Worm (Caenorhabditis elegans): ENCODE data around the gene Y7A5A.24.

ce11 chrX:15794977-15795376 is 13.1 kb upstream of the Y7A5A.24 start, which contains the start of gene Y7A5A.10:
- TF ChIP-seq dao-5 (tag; optimal IDR thresholded peaks at IDR 0.05): no peak
- no peak for TF ChIP-seq him-1 (tag; optimal IDR thresholded peaks at IDR 0.05)
- no peak for TF ChIP-seq W03F9.2 (tag; optimal IDR thresholded peaks at IDR 0.05)

Measured in whole organism, L4/young adult.